Worm (Caenorhabditis elegans): ENCODE data around the gene Y37H2A.14.
A peak's percentile ranks its signal among the peaks of the same experiment; 100 is the strongest.

Y37H2A.14 gene

ce11 chrV:18143445-18143844 is at the start of gene Y37H2A.14:
Gene Y37H2A.14 (plus strand): TSS chrV:18143745.
- TF ChIP-seq nhr-12 (tag; optimal IDR thresholded peaks at IDR 0.05) (no peak), sptf-1 (tag; optimal IDR thresholded peaks at IDR 0.05) (no peak), bed-3 (GFP tag; optimal IDR thresholded peaks at IDR 0.05) (no peak), sem-2 (GFP tag; optimal IDR thresholded peaks at IDR 0.05) (no peak), unc-120 (tag; optimal IDR thresholded peaks at IDR 0.05; ENCODE audit: poor library complexity, severe bottlenecking) (no peak), elt-1 (tag; optimal IDR thresholded peaks at IDR 0.05; ENCODE audit: borderline replicate concordance, insufficient read depth) (no peak), unc-39 (tag; optimal IDR thresholded peaks at IDR 0.05) (no peak), drap-1 (GFP tag; optimal IDR thresholded peaks at IDR 0.05) (no peak), hlh-1 (tag; optimal IDR thresholded peaks at IDR 0.05) (no peak), elt-3 (tag; optimal IDR thresholded peaks at IDR 0.05) (no peak)

- TF ChIP-seq lin-13 (tag; optimal IDR thresholded peaks at IDR 0.05) (no peak), zip-8 (tag; optimal IDR thresholded peaks at IDR 0.05) (peak; percentile 96)
These were observed 49.6 kb upstream of the Y37H2A.14 start for ce11 chrV:18093941-18094340.

DNA sequence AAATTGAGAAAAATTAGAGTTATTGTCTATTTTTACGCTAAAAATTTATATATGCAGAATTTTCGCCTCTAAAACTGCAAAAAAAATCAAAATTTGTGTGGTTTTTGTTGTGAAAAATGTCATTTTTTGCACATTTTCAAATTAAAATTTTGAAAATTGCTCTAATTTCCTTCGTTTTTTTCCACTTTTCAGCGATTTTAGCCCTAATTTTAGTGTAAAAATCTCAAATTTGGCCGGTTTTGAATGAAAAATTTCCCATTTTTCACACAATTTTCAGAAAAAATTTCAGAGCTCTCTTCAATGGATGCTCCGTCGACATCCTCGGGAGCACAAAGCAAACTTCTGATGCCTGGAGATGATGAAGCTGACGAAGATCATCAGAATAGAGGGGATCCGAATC is 45.2 kb upstream of the Y37H2A.14 start, which contains the start of gene par-4:
Gene par-4 (plus strand): TSS at position 301 of the 400 bp plus-strand sequence.
- TF ChIP-seq bed-3 (GFP tag; optimal IDR thresholded peaks at IDR 0.05) (no peak), ceh-83 (GFP tag; optimal IDR thresholded peaks at IDR 0.05) (no peak), flh-1 (GFP tag; optimal IDR thresholded peaks at IDR 0.05) (no peak), unc-39 (tag; optimal IDR thresholded peaks at IDR 0.05) (no peak), ham-2 (GFP tag; optimal IDR thresholded peaks at IDR 0.05) (no peak), nhr-76 (tag; optimal IDR thresholded peaks at IDR 0.05) (no peak), cnd-1 (tag; optimal IDR thresholded peaks at IDR 0.05) (no peak)

DNA sequence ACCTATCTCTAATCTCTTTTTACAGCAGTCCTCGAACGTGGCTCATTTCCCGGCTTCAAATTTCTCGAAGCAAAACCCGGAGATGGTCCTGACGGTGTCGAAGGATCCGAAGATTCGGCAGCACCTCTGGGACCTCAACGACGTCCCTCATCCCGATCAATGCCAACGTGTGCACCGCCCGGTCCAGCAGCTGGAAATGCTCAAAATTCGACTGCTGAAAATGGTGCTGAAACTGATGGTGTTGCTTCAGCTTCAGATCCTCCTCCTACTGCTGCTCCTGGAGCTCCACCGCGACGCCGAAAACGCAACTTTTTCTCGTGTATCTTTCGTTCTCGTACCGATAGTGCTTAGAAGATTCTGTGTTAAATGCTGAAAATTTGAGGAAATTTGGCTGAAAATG is 37.5 kb upstream of the Y37H2A.14 start:
- TF ChIP-seq mep-1 (tag; optimal IDR thresholded peaks at IDR 0.05) = no peak
- TF ChIP-seq blmp-1 (tag; optimal IDR thresholded peaks at IDR 0.05) = no peak

ce11 chrV:18107969-18108368 is 35.6 kb upstream of the Y37H2A.14 start, which contains the start of gene Y37H2A.1:
Gene Y37H2A.1 (plus strand): TSS chrV:18108269.
- no peak for TF ChIP-seq unc-39 (tag; optimal IDR thresholded peaks at IDR 0.05)
- no peak for TF ChIP-seq ceh-83 (GFP tag; optimal IDR thresholded peaks at IDR 0.05)
- no peak for TF ChIP-seq mls-2 (tag; optimal IDR thresholded peaks at IDR 0.05)
- no peak for TF ChIP-seq lsy-2 (tag; optimal IDR thresholded peaks at IDR 0.05)
- TF ChIP-seq zip-8 (tag; optimal IDR thresholded peaks at IDR 0.05) = no peak
- no peak for TF ChIP-seq lin-13 (tag; optimal IDR thresholded peaks at IDR 0.05)
- no peak for TF ChIP-seq tbx-8 (GFP tag; optimal IDR thresholded peaks at IDR 0.05)
- no peak for TF ChIP-seq hlh-1 (tag; optimal IDR thresholded peaks at IDR 0.05)
- TF ChIP-seq nhr-76 (tag; optimal IDR thresholded peaks at IDR 0.05) = no peak
- TF ChIP-seq drap-1 (GFP tag; optimal IDR thresholded peaks at IDR 0.05) = no peak
- no peak for TF ChIP-seq nhr-12 (tag; optimal IDR thresholded peaks at IDR 0.05)
- TF ChIP-seq elt-1 (tag; optimal IDR thresholded peaks at IDR 0.05; ENCODE audit: borderline replicate concordance, insufficient read depth) = no peak
- TF ChIP-seq mab-5 (tag; optimal IDR thresholded peaks at IDR 0.05) = no peak
- no peak for TF ChIP-seq ceh-43 (GFP tag; optimal IDR thresholded peaks at IDR 0.05)
- TF ChIP-seq nhr-237 (tag; optimal IDR thresholded peaks at IDR 0.05) = no peak
- no peak for TF ChIP-seq elt-3 (tag; optimal IDR thresholded peaks at IDR 0.05)
- TF ChIP-seq pha-4 (tag; optimal IDR thresholded peaks at IDR 0.05) = no peak
- no peak for TF ChIP-seq cnd-1 (tag; optimal IDR thresholded peaks at IDR 0.05)

DNA sequence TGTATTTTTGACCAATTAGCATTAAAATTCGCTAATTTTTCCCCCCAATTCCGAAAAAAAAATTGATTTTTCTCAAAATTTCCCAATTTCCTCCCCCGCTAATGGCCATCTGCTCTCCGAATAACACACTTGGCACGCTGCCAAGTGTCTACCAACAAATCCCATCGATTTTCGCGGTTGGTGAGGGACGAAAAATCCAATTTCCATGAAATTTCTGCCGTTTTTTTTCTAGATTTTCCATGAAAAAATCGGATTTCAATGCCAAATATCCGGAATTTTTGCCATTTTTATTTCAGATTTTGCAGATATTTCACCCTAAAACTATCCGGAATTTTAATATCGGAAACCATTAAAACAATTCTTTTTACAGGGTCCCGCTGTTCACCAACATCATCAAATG is 34.1 kb upstream of the Y37H2A.14 start:
- TF ChIP-seq ces-1 (GFP tag; optimal IDR thresholded peaks at IDR 0.05) = peak; percentile 25
- TF ChIP-seq mab-5 (tag; optimal IDR thresholded peaks at IDR 0.05) = no peak

- no peak for TF ChIP-seq blmp-1 (tag; optimal IDR thresholded peaks at IDR 0.05)
- TF ChIP-seq nhr-28 (tag; optimal IDR thresholded peaks at IDR 0.05) = no peak
- TF ChIP-seq elt-3 (tag; optimal IDR thresholded peaks at IDR 0.05) = no peak
These were observed 19.9 kb upstream of the Y37H2A.14 start, which contains the start of gene fbxa-107 for ce11 chrV:18123639-18124038. Gene fbxa-107 (plus strand): TSS chrV:18123939.
